Worm (Caenorhabditis elegans) whole organism, L4/young adult: ENCODE data around the gene F22E5.17.

Experiments
- W03F9.2 ChIP-seq: fragments of 150-350 bp; optimal IDR thresholded peaks from 2 replicates; lab custom pipeline; 2014; ENCODE audit warnings: missing biosample characterization, missing genetic modification characterization
- dao-5 ChIP-seq: sonication (generic microtip); optimal IDR thresholded peaks from 2 replicates; lab custom pipeline; 2016; ENCODE audit warnings: missing genotype, missing genetic modification characterization, moderate library complexity, missing compliant biosample characterization
- him-1 ChIP-seq: sonication (generic microtip); optimal IDR thresholded peaks from 2 replicates; lab custom pipeline; 2016; ENCODE audit warnings: missing genotype, missing genetic modification reagents, missing genetic modification characterization, missing compliant biosample characterization

ce11 chrII:2638062-2638461 is 39.8 kb upstream of the F22E5.17 start, which contains the start of gene F22E5.9:
- TF ChIP-seq him-1 (no peak), dao-5 (tag; lab: Kevin White, UChicago) (no peak), W03F9.2 (no peak)
